Fruit fly (Drosophila melanogaster) whole organism: ENCODE measurements around the gene CG5645.

Experiments used
- CG8478 ChIP-seq: fragments of >200 bp; optimal IDR thresholded peaks from 2 replicates; lab custom pipeline; 2018; ENCODE audit warnings: inconsistent platforms
- Dll ChIP-seq: fragments of >200 bp; optimal IDR thresholded peaks from 2 replicates; lab custom pipeline; 2017
- EcR ChIP-seq, 2 experiments: fragments of >200 bp; optimal IDR thresholded peaks; 2 replicates each; lab custom pipeline; 2017; ENCODE audit warnings: missing biosample characterization in 2 of 2, missing genetic modification characterization in 2 of 2, missing genetic modification reagents in 2 of 2
- pan ChIP-seq: fragments of >200 bp; optimal IDR thresholded peaks from 2 replicates; lab custom pipeline; 2017
- psq ChIP-seq: fragments of >200 bp; optimal IDR thresholded peaks from 2 replicates; lab custom pipeline; 2017
- usp ChIP-seq: fragments of >200 bp; optimal IDR thresholded peaks from 2 replicates; lab custom pipeline; 2017; ENCODE audit warnings: missing biosample characterization, missing genetic modification characterization, mixed read lengths

Gene CG5645

DNA sequence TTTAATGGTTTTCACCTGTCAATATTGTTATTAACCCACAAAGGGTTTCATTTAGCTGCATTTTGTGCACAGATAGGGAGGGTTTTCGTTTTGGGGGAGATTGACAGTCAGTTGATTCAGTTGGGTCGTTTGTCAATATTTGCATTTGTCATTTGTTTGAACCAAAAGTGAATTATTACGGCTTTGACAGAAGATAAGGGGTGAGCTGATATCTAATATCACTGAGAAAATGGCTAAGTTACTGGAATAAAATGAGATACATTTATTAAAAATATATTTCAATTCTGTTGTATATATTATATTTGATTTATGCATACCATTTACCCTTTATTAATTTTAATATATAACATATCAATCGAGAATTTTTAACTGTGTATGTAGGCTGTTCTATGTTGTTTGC is 52.6 kb downstream of the CG5645 start:
- TF ChIP-seq pan (lab: Kevin White, UChicago) (no peak), usp (GFP tag; lab: Kevin White, UChicago) (no peak), Dll (lab: Kevin White, UChicago) (no peak), EcR (GFP tag; optimal IDR thresholded peaks at IDR 0.05; lab: Kevin White, UChicago) (no peak), psq (lab: Kevin White, UChicago) (no peak), CG8478 (no peak)
